Fruit fly (Drosophila melanogaster) whole organism, embryonic: Measurements from ENCODE around the gene Cap-D3.

ENCODE experiments used
- Ada2b ChIP-seq: fragments of 200-800 bp; sonication (Bioruptor generic); IDR thresholded peaks from 2 replicates; pipeline ENCODE4 v1.3.6; 2022; ENCODE audit warnings: missing biosample characterization, missing genetic modification characterization
- BEAF-32 ChIP-seq: fragments of 200-800 bp; sonication (Bioruptor generic); optimal IDR thresholded peaks from 3 replicates; lab custom pipeline; 2017; ENCODE audit warnings: missing biosample characterization, missing genetic modification characterization, mild to moderate bottlenecking, moderate library complexity, missing genetic modification reagents
- CG1024 ChIP-seq: fragments of 200-800 bp; sonication (Bioruptor generic); IDR thresholded peaks from 2 replicates; pipeline ENCODE4 v1.3.6; 2022; ENCODE audit warnings: missing biosample characterization, missing genetic modification characterization
- CG11504 ChIP-seq: fragments of 200-800 bp; sonication (Bioruptor generic); optimal IDR thresholded peaks from 3 replicates; lab custom pipeline; 2019; ENCODE audit warnings: missing biosample characterization, mild to moderate bottlenecking, missing genetic modification characterization, moderate library complexity
- CG11560 ChIP-seq: fragments of 200-800 bp; sonication (Bioruptor generic); IDR thresholded peaks from 3 replicates; pipeline ENCODE4 v1.3.6; 2022; ENCODE audit warnings: missing biosample characterization, missing genetic modification characterization
- CG12236 ChIP-seq: fragments of 200-800 bp; sonication (Bioruptor generic); optimal IDR thresholded peaks from 2 replicates; lab custom pipeline; 2016; ENCODE audit warnings: missing biosample characterization, missing genetic modification characterization
- CG13287 ChIP-seq: fragments of 200-800 bp; sonication (Bioruptor generic); IDR thresholded peaks from 2 replicates; pipeline ENCODE4 v1.3.6; 2022; ENCODE audit warnings: missing biosample characterization, missing genetic modification characterization; ENCODE audit not compliant: partially characterized antibody
- CG13296 ChIP-seq: fragments of 200-800 bp; sonication (Bioruptor generic); optimal IDR thresholded peaks from 3 replicates; lab custom pipeline; 2018; ENCODE audit warnings: missing biosample characterization, mild to moderate bottlenecking, missing genetic modification characterization
- CG14710 ChIP-seq: fragments of 200-800 bp; sonication (Bioruptor generic); optimal IDR thresholded peaks from 3 replicates; lab custom pipeline; 2019; ENCODE audit warnings: missing biosample characterization, mild to moderate bottlenecking, missing genetic modification characterization, moderate library complexity
- CG14965 ChIP-seq: fragments of 200-800 bp; sonication (Bioruptor generic); optimal IDR thresholded peaks from 2 replicates; lab custom pipeline; 2016; ENCODE audit warnings: missing biosample characterization, missing genetic modification characterization, borderline replicate concordance
- CG15601 ChIP-seq: fragments of 200-800 bp; sonication (Bioruptor generic); optimal IDR thresholded peaks from 3 replicates; lab custom pipeline; 2019; ENCODE audit warnings: missing biosample characterization, mild to moderate bottlenecking, missing genetic modification characterization, moderate library complexity
- CG1602 ChIP-seq: fragments of 200-800 bp; sonication (Bioruptor generic); optimal IDR thresholded peaks from 3 replicates; lab custom pipeline; 2016; ENCODE audit warnings: missing biosample characterization, missing genetic modification characterization
- CG17328 ChIP-seq: fragments of 200-800 bp; sonication (Bioruptor generic); IDR thresholded peaks from 2 replicates; pipeline ENCODE4 v1.3.6; 2022; ENCODE audit warnings: missing biosample characterization, missing genetic modification characterization
- CG17359 ChIP-seq: fragments of 200-800 bp; sonication (Bioruptor generic); optimal IDR thresholded peaks from 3 replicates; lab custom pipeline; 2018; ENCODE audit warnings: missing biosample characterization, mild to moderate bottlenecking, missing genetic modification characterization, moderate library complexity
- CG17361 ChIP-seq: fragments of 200-800 bp; sonication (Bioruptor generic); IDR thresholded peaks from 3 replicates; pipeline ENCODE4 v1.3.6; 2022; ENCODE audit warnings: missing biosample characterization, missing genetic modification characterization
- CG30431 ChIP-seq: fragments of 200-800 bp; sonication (Bioruptor generic); optimal IDR thresholded peaks from 2 replicates; lab custom pipeline; 2017; ENCODE audit warnings: missing biosample characterization, missing genetic modification characterization
- CG3838 ChIP-seq: fragments of 200-800 bp; sonication (Bioruptor generic); optimal IDR thresholded peaks from 3 replicates; lab custom pipeline; 2016; ENCODE audit warnings: missing biosample characterization, missing genetic modification characterization
- CG42726 ChIP-seq: fragments of 200-800 bp; sonication (Bioruptor generic); IDR thresholded peaks from 2 replicates; pipeline ENCODE4 v1.3.6; 2022; ENCODE audit warnings: missing biosample characterization, missing genetic modification characterization; ENCODE audit not compliant: partially characterized antibody
- CG8359 ChIP-seq: fragments of 200-800 bp; sonication (Bioruptor generic); optimal IDR thresholded peaks from 2 replicates; lab custom pipeline; 2017; ENCODE audit warnings: missing biosample characterization, mild to moderate bottlenecking, missing genetic modification characterization, borderline replicate concordance
- CG9727 ChIP-seq: fragments of 200-800 bp; sonication (Bioruptor generic); optimal IDR thresholded peaks from 3 replicates; lab custom pipeline; 2017; ENCODE audit warnings: missing biosample characterization, mild to moderate bottlenecking, missing genetic modification characterization
- Camta ChIP-seq: fragments of 200-800 bp; sonication (Bioruptor generic); optimal IDR thresholded peaks from 2 replicates; lab custom pipeline; 2016; ENCODE audit warnings: missing biosample characterization, missing genetic modification characterization
- D19A ChIP-seq: fragments of 200-800 bp; optimal IDR thresholded peaks from 3 replicates; lab custom pipeline; 2019; ENCODE audit warnings: missing biosample characterization, mild to moderate bottlenecking, missing genetic modification characterization, moderate library complexity
- Dip2 ChIP-seq: fragments of 200-800 bp; sonication (Bioruptor generic); IDR thresholded peaks from 2 replicates; pipeline ENCODE4 v1.3.6; 2022; ENCODE audit warnings: missing biosample characterization, missing genetic modification characterization
- Doc3 ChIP-seq: fragments of 200-800 bp; sonication (Bioruptor generic); IDR thresholded peaks from 3 replicates; pipeline ENCODE4 v1.3.6; 2022; ENCODE audit warnings: missing biosample characterization, missing genetic modification characterization; ENCODE audit not compliant: partially characterized antibody
- Dp ChIP-seq: fragments of 200-800 bp; sonication (Bioruptor generic); optimal IDR thresholded peaks from 2 replicates; lab custom pipeline; 2018; ENCODE audit warnings: missing biosample characterization, mild to moderate bottlenecking, missing genetic modification characterization, moderate library complexity
- Ets97D ChIP-seq: fragments of 200-800 bp; sonication (Bioruptor generic); optimal IDR thresholded peaks from 3 replicates; lab custom pipeline; 2016; ENCODE audit warnings: missing biosample characterization, missing genetic modification characterization
- HLH4C ChIP-seq: fragments of 200-800 bp; sonication (Bioruptor generic); IDR thresholded peaks from 3 replicates; pipeline ENCODE4 v1.3.6; 2022; ENCODE audit warnings: missing biosample characterization, missing genetic modification characterization; ENCODE audit not compliant: partially characterized antibody
- HmgD ChIP-seq: fragments of 200-800 bp; sonication (Bioruptor generic); optimal IDR thresholded peaks from 3 replicates; lab custom pipeline; 2016; ENCODE audit warnings: missing biosample characterization, missing genetic modification characterization
- Hr3 ChIP-seq: fragments of 200-800 bp; sonication (Bioruptor generic); optimal IDR thresholded peaks from 3 replicates; lab custom pipeline; 2016; ENCODE audit warnings: missing biosample characterization, missing genetic modification characterization
- Lim3 ChIP-seq: fragments of 200-800 bp; sonication (Bioruptor generic); IDR thresholded peaks from 2 replicates; pipeline ENCODE4 v1.3.6; 2022; ENCODE audit warnings: missing biosample characterization, missing genetic modification characterization
- Med ChIP-seq: fragments of 200-800 bp; sonication (Bioruptor generic); peaks from one replicate; lab custom pipeline; 2016; ENCODE audit warnings: missing biosample characterization, missing genetic modification characterization, mild to moderate bottlenecking, inconsistent platforms, moderate library complexity
- Scr ChIP-seq: fragments of 200-800 bp; sonication (Bioruptor generic); IDR thresholded peaks from 2 replicates; pipeline ENCODE4 v1.3.6; 2022; ENCODE audit warnings: missing biosample characterization, missing genetic modification characterization; ENCODE audit not compliant: partially characterized antibody
- Sox102F ChIP-seq: fragments of 200-800 bp; sonication (Bioruptor generic); optimal IDR thresholded peaks from 2 replicates; lab custom pipeline; 2018; ENCODE audit warnings: missing biosample characterization, mild to moderate bottlenecking, missing genetic modification characterization, moderate library complexity
- Sry-β ChIP-seq: fragments of 200-800 bp; sonication (Bioruptor generic); optimal IDR thresholded peaks from 2 replicates; lab custom pipeline; 2018; ENCODE audit warnings: missing biosample characterization, mild to moderate bottlenecking, missing genetic modification characterization, moderate library complexity
- Sry-δ ChIP-seq: fragments of 200-800 bp; sonication (Bioruptor generic); optimal IDR thresholded peaks from 2 replicates; lab custom pipeline; 2016; ENCODE audit warnings: missing biosample characterization, missing genetic modification characterization
- Usf ChIP-seq: fragments of 200-800 bp; sonication (Bioruptor generic); optimal IDR thresholded peaks from 2 replicates; lab custom pipeline; 2017; ENCODE audit warnings: missing genotype, missing biosample characterization, missing genetic modification characterization
- ash1 ChIP-seq: fragments of 200-800 bp; sonication (Bioruptor generic); optimal IDR thresholded peaks from 2 replicates; lab custom pipeline; 2018; ENCODE audit warnings: missing biosample characterization, mild to moderate bottlenecking, missing genetic modification characterization
- btn ChIP-seq: fragments of 200-800 bp; sonication (Bioruptor generic); optimal IDR thresholded peaks from 2 replicates; lab custom pipeline; 2016; ENCODE audit warnings: missing biosample characterization, missing genetic modification characterization
- dati ChIP-seq: fragments of 200-800 bp; sonication (Bioruptor generic); IDR thresholded peaks from 2 replicates; pipeline ENCODE4 v1.3.6; 2022; ENCODE audit warnings: missing biosample characterization, missing genetic modification characterization
- ewg ChIP-seq: fragments of 200-800 bp; sonication (Bioruptor generic); optimal IDR thresholded peaks from 3 replicates; lab custom pipeline; 2017; ENCODE audit warnings: mild to moderate bottlenecking, missing biosample characterization, missing genetic modification reagents, missing genetic modification characterization
- hbn ChIP-seq: fragments of 200-800 bp; sonication (Bioruptor generic); IDR thresholded peaks from 2 replicates; pipeline ENCODE4 v1.3.6; 2022; ENCODE audit warnings: missing biosample characterization, missing genetic modification characterization; ENCODE audit not compliant: partially characterized antibody
- lbe ChIP-seq: fragments of 200-800 bp; sonication (Bioruptor generic); optimal IDR thresholded peaks from 2 replicates; lab custom pipeline; 2016; ENCODE audit warnings: missing biosample characterization, mild to moderate bottlenecking, missing genetic modification characterization
- lilli ChIP-seq: fragments of 200-800 bp; sonication (Bioruptor generic); optimal IDR thresholded peaks from 3 replicates; lab custom pipeline; 2016; ENCODE audit warnings: missing biosample characterization, missing genetic modification characterization
- maf-S ChIP-seq: fragments of 200-800 bp; sonication (Bioruptor generic); optimal IDR thresholded peaks from 2 replicates; lab custom pipeline; 2016; ENCODE audit warnings: missing biosample characterization, missing genetic modification characterization
- pho ChIP-seq: fragments of 200-800 bp; sonication (Bioruptor generic); optimal IDR thresholded peaks from 2 replicates; lab custom pipeline; 2016; ENCODE audit warnings: missing biosample characterization, missing genetic modification characterization
- psq ChIP-seq: fragments of 200-800 bp; sonication (Bioruptor generic); optimal IDR thresholded peaks from 2 replicates; lab custom pipeline; 2017; ENCODE audit warnings: missing biosample characterization, missing genetic modification characterization
- seq ChIP-seq: fragments of 200-800 bp; sonication (Bioruptor generic); IDR thresholded peaks from 2 replicates; pipeline ENCODE4 v1.3.6; 2022; ENCODE audit warnings: missing biosample characterization, missing genetic modification characterization
- vfl ChIP-seq: fragments of 200-800 bp; sonication (Bioruptor generic); optimal IDR thresholded peaks from 2 replicates; lab custom pipeline; 2016; ENCODE audit warnings: missing biosample characterization, missing genetic modification characterization
- zen ChIP-seq: fragments of 200-800 bp; sonication (Bioruptor generic); optimal IDR thresholded peaks from 3 replicates; lab custom pipeline; 2018; ENCODE audit warnings: missing biosample characterization, mild to moderate bottlenecking, missing genetic modification characterization, moderate library complexity

Gene Cap-D3

DNA sequence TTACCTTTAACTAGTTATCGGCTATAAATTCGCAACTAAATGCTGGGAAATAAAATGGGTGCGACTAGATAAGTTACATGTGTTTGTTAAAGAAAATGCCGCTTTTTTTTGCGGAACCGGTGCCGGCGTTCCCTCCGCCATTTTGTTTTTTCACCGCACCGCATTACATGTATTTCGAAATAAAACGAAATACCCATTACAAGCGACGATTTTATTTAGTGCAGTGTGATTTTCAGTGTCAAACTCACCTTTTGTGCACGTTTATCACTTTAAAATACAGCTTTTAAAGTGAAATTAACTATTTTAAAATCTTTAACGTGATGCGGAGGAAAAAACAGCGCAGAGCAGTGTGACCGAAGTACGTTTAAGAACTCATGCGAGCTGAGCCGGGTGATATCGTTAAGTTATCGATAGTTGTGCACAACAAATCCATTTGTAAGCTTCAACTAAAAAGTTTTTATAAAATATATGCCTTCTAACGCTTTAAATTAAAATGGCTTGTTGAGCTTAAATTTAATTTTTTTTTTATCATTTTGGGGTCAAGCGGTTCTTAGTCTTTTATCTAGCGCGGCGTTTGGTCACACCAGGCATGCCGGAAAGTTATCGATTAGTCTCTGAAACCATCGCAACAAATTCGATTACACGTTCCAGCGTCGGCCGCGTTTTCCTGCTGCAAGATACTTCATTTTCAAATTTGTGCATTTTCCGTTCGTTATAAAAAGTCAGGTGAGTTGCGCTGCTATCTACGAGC is 16.4 kb downstream of the Cap-D3 start, which contains the start of the genes Hel25E and Lam (continued):
- TF ChIP-seq Hr3 (peak; percentile 91), CG1602 (GFP tag; lab: Kevin White, UChicago) (no peak), D19A (tag; lab: Kevin White, UChicago) (no peak), Camta (GFP tag; lab: Kevin White, UChicago) (no peak), CG14710 (peak; percentile 79), maf-S (peak; percentile 16), btn (GFP tag; lab: Kevin White, UChicago) (no peak), ewg (GFP tag; lab: Kevin White, UChicago) (peak; percentile 32), dati (GFP tag; lab: Robert Waterston, UW) (no peak), Sry-δ (GFP tag; lab: Kevin White, UChicago) (peak; percentile 88), Dp (GFP tag; lab: Kevin White, UChicago) (peak; percentile 50), Scr (GFP tag; lab: Robert Waterston, UW) (peak; percentile 91), psq (GFP tag; lab: Kevin White, UChicago) (no peak), ash1 (no peak), CG30431 (GFP tag; lab: Kevin White, UChicago) (no peak), Med (GFP tag; lab: Kevin White, UChicago) (peak; percentile 81), BEAF-32 (GFP tag; lab: Kevin White, UChicago) (peak; percentile 94), CG17361 (GFP tag; lab: Robert Waterston, UW) (no peak; the same call in 2 of the 3 replicates), HLH4C (peak; percentile 81), Usf (GFP tag; lab: Kevin White, UChicago) (no peak), CG3838 (no peak), zen (tag; lab: Kevin White, UChicago) (no peak), CG11560 (tag; lab: Robert Waterston, UW) (peak; percentile 39; the same call in 1 of the 3 replicates), Dip2 (no peak), CG17328 (GFP tag; lab: Robert Waterston, UW) (no peak), CG13287 (GFP tag; lab: Robert Waterston, UW) (peak; percentile 95), CG9727 (peak; percentile 13), HmgD (no peak), pho (GFP tag; lab: Kevin White, UChicago) (no peak), CG15601 (tag; lab: Kevin White, UChicago) (no peak), vfl (GFP tag; lab: Kevin White, UChicago) (no peak), Lim3 (no peak), CG12236 (no peak), lbe (GFP tag; lab: Kevin White, UChicago) (no peak), Sry-β (GFP tag; lab: Kevin White, UChicago) (no peak), CG14965 (GFP tag; lab: Kevin White, UChicago) (no peak), CG42726 (GFP tag; lab: Robert Waterston, UW) (no peak), Sox102F (GFP tag; lab: Kevin White, UChicago) (no peak), CG8359 (GFP tag; lab: Kevin White, UChicago) (no peak), Doc3 (GFP tag; lab: Robert Waterston, UW) (peak; percentile 87), seq (GFP tag; lab: Robert Waterston, UW) (no peak), CG1024 (no peak), Ets97D (GFP tag; lab: Kevin White, UChicago) (peak; percentile 82), CG17359 (tag; lab: Kevin White, UChicago) (peak; percentile 94), hbn (peak; percentile 90), CG13296 (GFP tag; lab: Kevin White, UChicago) (no peak), Ada2b (GFP tag; lab: Robert Waterston, UW) (no peak), lilli (GFP tag; lab: Kevin White, UChicago) (peak; percentile 27), CG11504 (tag; lab: Kevin White, UChicago) (no peak)
